Fruit fly (Drosophila melanogaster) whole organism, prepupa: ENCODE data around the gene Uck.

Experiments used
- CG11902 ChIP-seq: fragments of 200-800 bp; sonication (Bioruptor generic); optimal IDR thresholded peaks from 3 replicates; lab custom pipeline; 2016; ENCODE audit warnings: missing biosample characterization, missing genetic modification characterization
- CG16779 ChIP-seq: fragments of 200-800 bp; sonication (Bioruptor generic); optimal IDR thresholded peaks from 3 replicates; lab custom pipeline; 2017; ENCODE audit warnings: missing biosample characterization, mild to moderate bottlenecking, missing genetic modification characterization
- CG8119 ChIP-seq: fragments of 200-800 bp; sonication (Bioruptor generic); IDR thresholded peaks from 3 replicates; pipeline ENCODE4 v1.3.6; 2022; ENCODE audit warnings: missing biosample characterization, missing genetic modification characterization
- Ets21C ChIP-seq: fragments of 200-800 bp; sonication (Bioruptor generic); optimal IDR thresholded peaks from 3 replicates; lab custom pipeline; 2016; ENCODE audit warnings: missing biosample characterization, missing genetic modification characterization
- Gug ChIP-seq: fragments of 200-800 bp; sonication (Bioruptor generic); IDR thresholded peaks from 2 replicates; pipeline ENCODE4 v1.3.6; 2022; ENCODE audit warnings: missing biosample characterization, missing genetic modification characterization
- lz ChIP-seq: fragments of 200-800 bp; sonication (Bioruptor generic); optimal IDR thresholded peaks from 3 replicates; lab custom pipeline; 2016; ENCODE audit warnings: missing biosample characterization, missing genetic modification characterization
- spab ChIP-seq: fragments of 200-800 bp; sonication (Bioruptor generic); optimal IDR thresholded peaks from 2 replicates; lab custom pipeline; 2017; ENCODE audit warnings: missing biosample characterization, mild to moderate bottlenecking, missing genetic modification characterization, missing genetic modification reagents

DNA sequence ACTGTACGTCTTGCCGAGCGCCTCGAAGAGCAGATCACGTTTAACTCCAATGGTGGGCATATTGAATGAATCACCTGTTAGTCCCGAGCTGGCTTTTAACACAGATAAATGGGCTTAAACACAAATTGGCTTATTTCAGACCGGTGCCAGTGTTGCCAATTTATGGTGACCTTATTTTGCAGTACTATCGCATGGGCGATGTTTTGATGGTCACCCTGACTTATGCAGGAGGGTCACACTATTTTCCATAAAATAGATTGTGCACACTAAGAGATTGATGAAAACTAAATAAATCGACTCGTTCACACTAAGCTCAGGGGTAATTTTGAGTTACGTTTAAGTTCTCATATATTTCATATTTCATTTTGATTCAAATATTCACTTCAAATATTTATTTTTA lies 37.5 kb upstream of the Uck start, which contains the start of gene beta-PheRS:
- no peak for TF ChIP-seq Gug
- TF ChIP-seq Ets21C (GFP tag; lab: Kevin White, UChicago), result no peak
- no peak for TF ChIP-seq spab (GFP tag; lab: Kevin White, UChicago)
- TF ChIP-seq CG11902, result peak; percentile 18
- no peak for TF ChIP-seq CG16779 (tag; lab: Kevin White, UChicago)
- TF ChIP-seq lz (GFP tag; lab: Kevin White, UChicago), result peak; percentile 46
- TF ChIP-seq CG8119 (GFP tag; lab: Robert Waterston, UW), result no peak
